Fruit fly (Drosophila melanogaster) whole organism, prepupa: ENCODE results near the gene CG10089.

Experiments
- Blimp-1 ChIP-seq: fragments of 200-800 bp; sonication (Bioruptor generic); optimal IDR thresholded peaks from 3 replicates; lab custom pipeline; 2017; ENCODE audit warnings: missing biosample characterization, missing genetic modification characterization, mild to moderate bottlenecking, moderate library complexity, missing genetic modification reagents
- CG10669 ChIP-seq: fragments of 200-800 bp; sonication (Bioruptor generic); optimal IDR thresholded peaks from 3 replicates; lab custom pipeline; 2018; ENCODE audit warnings: missing biosample characterization, mild to moderate bottlenecking, missing genetic modification characterization, moderate library complexity
- CG11294 ChIP-seq: fragments of 200-800 bp; sonication (Bioruptor generic); IDR thresholded peaks from 2 replicates; pipeline ENCODE4 v1.3.6; 2022; ENCODE audit warnings: missing biosample characterization, missing genetic modification characterization
- CG11762 ChIP-seq: fragments of 200-800 bp; sonication (Bioruptor generic); optimal IDR thresholded peaks from 3 replicates; lab custom pipeline; 2016; ENCODE audit warnings: missing biosample characterization, missing genetic modification characterization; ENCODE audit not compliant: insufficient read depth
- CG11902 ChIP-seq: fragments of 200-800 bp; sonication (Bioruptor generic); optimal IDR thresholded peaks from 3 replicates; lab custom pipeline; 2016; ENCODE audit warnings: missing biosample characterization, missing genetic modification characterization
- CG15336 ChIP-seq: fragments of 200-800 bp; sonication (Bioruptor generic); IDR thresholded peaks from 2 replicates; pipeline ENCODE4 v1.3.6; 2022; ENCODE audit warnings: missing biosample characterization, missing genetic modification characterization
- CG1621 ChIP-seq: fragments of 200-800 bp; sonication (Bioruptor generic); optimal IDR thresholded peaks from 3 replicates; lab custom pipeline; 2018; ENCODE audit warnings: missing biosample characterization, mild to moderate bottlenecking, missing genetic modification characterization
- CG16779 ChIP-seq: fragments of 200-800 bp; sonication (Bioruptor generic); optimal IDR thresholded peaks from 3 replicates; lab custom pipeline; 2017; ENCODE audit warnings: missing biosample characterization, mild to moderate bottlenecking, missing genetic modification characterization
- CG3032 ChIP-seq: fragments of 200-800 bp; optimal IDR thresholded peaks from 2 replicates; lab custom pipeline; 2019; ENCODE audit warnings: missing biosample characterization, mild to moderate bottlenecking, missing genetic modification characterization, moderate library complexity
- CG32006 ChIP-seq: fragments of 200-800 bp; sonication (Bioruptor generic); optimal IDR thresholded peaks from 3 replicates; lab custom pipeline; 2017; ENCODE audit warnings: missing biosample characterization, mild to moderate bottlenecking, missing genetic modification characterization
- CG3919 ChIP-seq: fragments of 200-800 bp; sonication (Bioruptor generic); optimal IDR thresholded peaks from 3 replicates; lab custom pipeline; 2016; ENCODE audit warnings: missing biosample characterization, missing genetic modification characterization
- CG6163 ChIP-seq: fragments of 200-800 bp; sonication (Bioruptor generic); IDR thresholded peaks from 3 replicates; pipeline ENCODE4 v1.3.6; 2022; ENCODE audit warnings: missing biosample characterization, missing genetic modification characterization
- CG6276 ChIP-seq: fragments of 200-800 bp; sonication (Bioruptor generic); optimal IDR thresholded peaks from 2 replicates; lab custom pipeline; 2017; ENCODE audit warnings: missing biosample characterization, mild to moderate bottlenecking, missing genetic modification characterization
- CG6792 ChIP-seq: fragments of 200-800 bp; sonication (Bioruptor generic); optimal IDR thresholded peaks from 3 replicates; lab custom pipeline; 2016; ENCODE audit warnings: missing biosample characterization, missing genetic modification characterization
- CG6808 ChIP-seq: fragments of 200-800 bp; sonication (Bioruptor generic); optimal IDR thresholded peaks from 3 replicates; lab custom pipeline; 2017; ENCODE audit warnings: missing biosample characterization, missing genetic modification characterization, mild to moderate bottlenecking, moderate library complexity, missing genetic modification reagents
- CG6854 ChIP-seq: fragments of 200-800 bp; sonication (Bioruptor generic); optimal IDR thresholded peaks from 2 replicates; lab custom pipeline; 2017; ENCODE audit warnings: missing biosample characterization, mild to moderate bottlenecking, missing genetic modification characterization
- CG7368 ChIP-seq: fragments of 200-800 bp; sonication (Bioruptor generic); optimal IDR thresholded peaks from 3 replicates; lab custom pipeline; 2016; ENCODE audit warnings: missing biosample characterization, missing genetic modification characterization
- CG8119 ChIP-seq: fragments of 200-800 bp; sonication (Bioruptor generic); IDR thresholded peaks from 3 replicates; pipeline ENCODE4 v1.3.6; 2022; ENCODE audit warnings: missing biosample characterization, missing genetic modification characterization
- CG8632 ChIP-seq: fragments of 200-800 bp; sonication (Bioruptor generic); optimal IDR thresholded peaks from 3 replicates; lab custom pipeline; 2016; ENCODE audit warnings: missing biosample characterization, missing genetic modification characterization
- CG9139 ChIP-seq: fragments of 200-800 bp; sonication (Bioruptor generic); optimal IDR thresholded peaks from 3 replicates; lab custom pipeline; 2017; ENCODE audit warnings: missing biosample characterization, mild to moderate bottlenecking, missing genetic modification characterization
- Eip78C ChIP-seq: fragments of 200-800 bp; sonication (Bioruptor generic); peaks from one replicate; lab custom pipeline; 2016; ENCODE audit warnings: missing biosample characterization, missing genetic modification characterization
- Ets96B ChIP-seq: fragments of 200-800 bp; optimal IDR thresholded peaks from 2 replicates; lab custom pipeline; 2019; ENCODE audit warnings: missing biosample characterization, mild to moderate bottlenecking, missing genetic modification characterization, moderate library complexity
- Gug ChIP-seq: fragments of 200-800 bp; sonication (Bioruptor generic); IDR thresholded peaks from 2 replicates; pipeline ENCODE4 v1.3.6; 2022; ENCODE audit warnings: missing biosample characterization, missing genetic modification characterization
- Lpt ChIP-seq: fragments of 200-800 bp; sonication (Bioruptor generic); optimal IDR thresholded peaks from 3 replicates; lab custom pipeline; 2016; ENCODE audit warnings: missing biosample characterization, missing genetic modification characterization
- Met ChIP-seq: fragments of 200-800 bp; sonication (Bioruptor generic); optimal IDR thresholded peaks from 3 replicates; lab custom pipeline; 2016; ENCODE audit warnings: missing biosample characterization, missing genetic modification characterization
- Smox ChIP-seq: fragments of 200-800 bp; sonication (Bioruptor generic); optimal IDR thresholded peaks from 3 replicates; lab custom pipeline; 2016; ENCODE audit warnings: missing biosample characterization, missing genetic modification characterization
- Sox102F ChIP-seq: fragments of 200-800 bp; sonication (Bioruptor generic); optimal IDR thresholded peaks from 2 replicates; lab custom pipeline; 2016; ENCODE audit warnings: missing biosample characterization, mild to moderate bottlenecking, missing genetic modification characterization
- Sox14 ChIP-seq: fragments of 200-800 bp; sonication (Bioruptor generic); optimal IDR thresholded peaks from 3 replicates; lab custom pipeline; 2016; ENCODE audit warnings: missing biosample characterization, missing genetic modification characterization
- dac ChIP-seq: fragments of 200-800 bp; sonication (Bioruptor generic); optimal IDR thresholded peaks from 2 replicates; lab custom pipeline; 2017; ENCODE audit warnings: missing biosample characterization, mild to moderate bottlenecking, missing genetic modification characterization
- eg ChIP-seq: fragments of 200-800 bp; sonication (Bioruptor generic); IDR thresholded peaks from 3 replicates; pipeline ENCODE4 v1.3.6; 2022; ENCODE audit warnings: missing biosample characterization, missing genetic modification characterization
- esn ChIP-seq: fragments of 200-800 bp; sonication (Bioruptor generic); optimal IDR thresholded peaks from 2 replicates; lab custom pipeline; 2016; ENCODE audit warnings: missing biosample characterization, mild to moderate bottlenecking, missing genetic modification characterization, moderate library complexity
- fkh ChIP-seq: fragments of 200-800 bp; sonication (Bioruptor generic); optimal IDR thresholded peaks from 3 replicates; lab custom pipeline; 2017; ENCODE audit warnings: missing biosample characterization, mild to moderate bottlenecking, missing genetic modification characterization, moderate library complexity
- lz ChIP-seq: fragments of 200-800 bp; sonication (Bioruptor generic); optimal IDR thresholded peaks from 3 replicates; lab custom pipeline; 2016; ENCODE audit warnings: missing biosample characterization, missing genetic modification characterization
- net ChIP-seq: fragments of 200-800 bp; sonication (Bioruptor generic); optimal IDR thresholded peaks from 3 replicates; lab custom pipeline; 2016; ENCODE audit warnings: missing biosample characterization, missing genetic modification characterization
- spab ChIP-seq: fragments of 200-800 bp; sonication (Bioruptor generic); optimal IDR thresholded peaks from 2 replicates; lab custom pipeline; 2017; ENCODE audit warnings: missing biosample characterization, mild to moderate bottlenecking, missing genetic modification characterization, missing genetic modification reagents
- ss ChIP-seq, 2 experiments: fragments of 200-800 bp; sonication (Bioruptor generic); optimal IDR thresholded peaks; 2 replicates in 1 of 2; 3 replicates in 1 of 2; lab custom pipeline; 2017 to 2018; ENCODE audit warnings: mild to moderate bottlenecking in 2 of 2, missing biosample characterization in 2 of 2, missing genetic modification characterization in 2 of 2, moderate library complexity in 1 of 2
- svp ChIP-seq: fragments of 200-800 bp; sonication (Bioruptor generic); peaks from one replicate; lab custom pipeline; 2016; ENCODE audit warnings: missing biosample characterization, missing genetic modification characterization
- topi ChIP-seq: fragments of 200-800 bp; sonication (Bioruptor generic); optimal IDR thresholded peaks from 3 replicates; lab custom pipeline; 2016; ENCODE audit warnings: missing biosample characterization, missing genetic modification characterization

The CG10089 gene

dm6 chr3L:13437036-13437435 lies 37.6 kb downstream of the CG10089 start, which contains the start of gene CG10154:
Gene CG10154, minus strand, starts transcription at chr3L:13437136.
- TF ChIP-seq CG6854 (GFP tag; lab: Kevin White, UChicago) (no peak), CG7368 (GFP tag; lab: Kevin White, UChicago) (no peak), lz (GFP tag; lab: Kevin White, UChicago) (no peak), svp (GFP tag; lab: Kevin White, UChicago) (no peak), esn (no peak), CG6792 (GFP tag; lab: Kevin White, UChicago) (no peak), CG8632 (GFP tag; lab: Kevin White, UChicago) (no peak), dac (GFP tag; lab: Kevin White, UChicago) (no peak), CG11762 (GFP tag; lab: Kevin White, UChicago) (no peak), Smox (GFP tag; lab: Kevin White, UChicago) (no peak), ss (GFP tag; optimal IDR thresholded peaks at IDR 0.05; lab: Kevin White, UChicago) (no peak), CG11902 (GFP tag; lab: Kevin White, UChicago) (no peak)

dm6 chr3L:13435170-13435727 lies 39.3 kb downstream of the CG10089 start, which contains the start of gene CG10713:
Gene CG10713, minus strand, starts transcription at chr3L:13435229.
- TF ChIP-seq Lpt (peak; percentile 47), Eip78C (peak; percentile 35), CG6163 (peak; percentile 79), topi (GFP tag; lab: Kevin White, UChicago) (peak; percentile 0), CG10669 (GFP tag; lab: Kevin White, UChicago) (peak; percentile 60), CG32006 (GFP tag; lab: Kevin White, UChicago) (peak; percentile 61), CG16779 (peak; percentile 65), Met (GFP tag; lab: Kevin White, UChicago) (no peak), CG11294 (no peak; the same call in 1 of the 2 replicates), eg (peak; percentile 87), esn (no peak), Gug (GFP tag; lab: Robert Waterston, UW) (peak; percentile 21; the same call in 1 of the 2 replicates), fkh (GFP tag; lab: Kevin White, UChicago) (no peak), CG3032 (peak; percentile 28), CG11762 (GFP tag; lab: Kevin White, UChicago) (no peak), CG3919 (GFP tag; lab: Kevin White, UChicago) (peak; percentile 40), CG6808 (GFP tag; lab: Kevin White, UChicago) (peak; percentile 62), CG15336 (GFP tag; lab: Robert Waterston, UW) (peak; percentile 69), CG11902 (GFP tag; lab: Kevin White, UChicago) (no peak), CG6854 (GFP tag; lab: Kevin White, UChicago) (peak; percentile 12), lz (GFP tag; lab: Kevin White, UChicago) (no peak), CG9139 (GFP tag; lab: Kevin White, UChicago) (peak; percentile 60), dac (GFP tag; lab: Kevin White, UChicago) (peak; percentile 28), Sox102F (GFP tag; lab: Kevin White, UChicago) (peak; percentile 2), CG8119 (GFP tag; lab: Robert Waterston, UW) (peak; percentile 67; the same call in 2 of the 3 replicates), Ets96B (tag; lab: Kevin White, UChicago) (peak; percentile 53), CG1621 (tag; lab: Kevin White, UChicago) (peak; percentile 44), net (GFP tag; lab: Kevin White, UChicago) (peak; percentile 29), ss (GFP tag; optimal IDR thresholded peaks at IDR 0.05; lab: Kevin White, UChicago) (peak; percentile 45 to 68), spab (GFP tag; lab: Kevin White, UChicago) (peak; percentile 41), CG7368 (GFP tag; lab: Kevin White, UChicago) (peak; percentile 44), Blimp-1 (GFP tag; lab: Kevin White, UChicago) (no peak), svp (GFP tag; lab: Kevin White, UChicago) (no peak), Smox (GFP tag; lab: Kevin White, UChicago) (no peak), Sox14 (peak; percentile 13), CG6276 (GFP tag; lab: Kevin White, UChicago) (peak; percentile 76)
- TF ChIP-seq, all 60 proteins: peak for 26
